Worm (Caenorhabditis elegans) whole organism, young adult: ENCODE data around the gene F08F8.6.

Experiments
- B0019.2 ChIP-seq: fragments of 200-800 bp; sonication (Bioruptor generic); conservative IDR thresholded peaks from 2 replicates; pipeline ENCODE4 v1.3.6; 2022; ENCODE audit warnings: missing genetic modification reagents, missing genetic modification characterization, missing compliant biosample characterization
- C17E4.6 ChIP-seq: fragments of 200-800 bp; sonication (Bioruptor generic); IDR thresholded peaks from 2 replicates; pipeline ENCODE4 v1.3.6; 2022; ENCODE audit warnings: missing genetic modification reagents, missing genetic modification characterization, missing compliant biosample characterization
- F22D6.2 ChIP-seq: sonication (generic microtip); optimal IDR thresholded peaks from 2 replicates; lab custom pipeline; 2016; ENCODE audit warnings: mild to moderate bottlenecking, missing genetic modification characterization, missing compliant biosample characterization
- F33H1.4 ChIP-seq: fragments of 200-800 bp; sonication (Bioruptor generic); IDR thresholded peaks from 2 replicates; pipeline ENCODE4 v1.3.6; 2022; ENCODE audit warnings: missing genetic modification reagents, missing genetic modification characterization, missing compliant biosample characterization
- F39B2.1 ChIP-seq: fragments of 200-800 bp; sonication (Bioruptor generic); IDR thresholded peaks from 2 replicates; pipeline ENCODE4 v1.3.6; 2022; ENCODE audit warnings: missing genetic modification reagents, missing genetic modification characterization, missing compliant biosample characterization
- F57A8.1 ChIP-seq: fragments of 200-800 bp; sonication (Bioruptor generic); optimal IDR thresholded peaks from 2 replicates; lab custom pipeline; 2018; ENCODE audit warnings: mild to moderate bottlenecking, missing genetic modification characterization, moderate library complexity, missing compliant biosample characterization
- F57C9.4 ChIP-seq: sonication (generic microtip); optimal IDR thresholded peaks from 2 replicates; lab custom pipeline; 2017; ENCODE audit warnings: mild to moderate bottlenecking, missing genetic modification characterization, missing compliant biosample characterization
- K12H6.12 ChIP-seq: fragments of 200-800 bp; sonication (Bioruptor generic); optimal IDR thresholded peaks from 2 replicates; lab custom pipeline; 2018; ENCODE audit warnings: mild to moderate bottlenecking, missing genetic modification characterization, missing compliant biosample characterization
- T07F8.4 ChIP-seq: sonication (generic microtip); optimal IDR thresholded peaks from 2 replicates; lab custom pipeline; 2016; ENCODE audit warnings: mild to moderate bottlenecking, missing genetic modification characterization, moderate library complexity, missing compliant biosample characterization
- Y95B8A.8 ChIP-seq: fragments of 200-800 bp; sonication (Bioruptor generic); IDR thresholded peaks from 2 replicates; pipeline ENCODE4 v1.3.6; 2022; ENCODE audit warnings: missing genetic modification reagents, missing genetic modification characterization, missing compliant biosample characterization
- ZK185.1 ChIP-seq: sonication (generic microtip); optimal IDR thresholded peaks from 2 replicates; lab custom pipeline; 2016; ENCODE audit warnings: mild to moderate bottlenecking, missing genetic modification characterization, missing compliant biosample characterization; ENCODE audit not compliant: poor library complexity, severe bottlenecking
- atf-7 ChIP-seq: sonication (generic microtip); optimal IDR thresholded peaks from 2 replicates; lab custom pipeline; 2017; ENCODE audit warnings: mild to moderate bottlenecking, missing genetic modification characterization, missing compliant biosample characterization
- attf-5 ChIP-seq: fragments of 200-800 bp; sonication (Bioruptor generic); optimal IDR thresholded peaks from 2 replicates; lab custom pipeline; 2018; ENCODE audit warnings: mild to moderate bottlenecking, missing genetic modification characterization, missing compliant biosample characterization
- ceh-100 ChIP-seq: fragments of 200-800 bp; sonication (Bioruptor generic); IDR thresholded peaks from 2 replicates; pipeline ENCODE4 v1.3.6; 2022; ENCODE audit warnings: missing genetic modification reagents, missing genetic modification characterization, missing compliant biosample characterization
- dox-1 ChIP-seq: fragments of 200-800 bp; sonication (Bioruptor generic); IDR thresholded peaks from 2 replicates; pipeline ENCODE4 v1.3.6; 2022; ENCODE audit warnings: missing genetic modification reagents, missing genetic modification characterization, missing compliant biosample characterization
- egrh-3 ChIP-seq: fragments of 200-800 bp; sonication (Bioruptor generic); IDR thresholded peaks from 2 replicates; pipeline ENCODE4 v1.3.6; 2022; ENCODE audit warnings: missing genetic modification reagents, missing genetic modification characterization, missing compliant biosample characterization
- ets-4 ChIP-seq: fragments of 200-800 bp; sonication (Bioruptor generic); optimal IDR thresholded peaks from 2 replicates; lab custom pipeline; 2018; ENCODE audit warnings: mild to moderate bottlenecking, missing genetic modification characterization, missing compliant biosample characterization
- fkh-3 ChIP-seq: sonication (generic microtip); optimal IDR thresholded peaks from 2 replicates; lab custom pipeline; 2016; ENCODE audit warnings: mild to moderate bottlenecking, missing genetic modification characterization, missing compliant biosample characterization
- gei-17 ChIP-seq: fragments of 200-800 bp; sonication (Bioruptor generic); optimal IDR thresholded peaks from 2 replicates; lab custom pipeline; 2018; ENCODE audit warnings: mild to moderate bottlenecking, missing genetic modification characterization, missing compliant biosample characterization
- hlh-26 ChIP-seq: fragments of 200-800 bp; sonication (Bioruptor generic); conservative IDR thresholded peaks from 2 replicates; pipeline ENCODE4 v1.3.6; 2022; ENCODE audit warnings: missing genetic modification reagents, missing genetic modification characterization, missing compliant biosample characterization
- lag-1 ChIP-seq: fragments of 200-800 bp; sonication (Bioruptor generic); IDR thresholded peaks from 2 replicates; pipeline ENCODE4 v1.3.6; 2022; ENCODE audit warnings: missing genetic modification reagents, missing genetic modification characterization, missing compliant biosample characterization
- lin-54 ChIP-seq: fragments of 200-800 bp; sonication (Bioruptor generic); optimal IDR thresholded peaks from 2 replicates; lab custom pipeline; 2018; ENCODE audit warnings: mild to moderate bottlenecking, missing genetic modification characterization, missing compliant biosample characterization
- lsl-1 ChIP-seq: fragments of 200-800 bp; sonication (Bioruptor generic); optimal IDR thresholded peaks from 2 replicates; lab custom pipeline; 2018; ENCODE audit warnings: mild to moderate bottlenecking, missing genetic modification characterization, moderate library complexity, missing compliant biosample characterization
- madf-10 ChIP-seq: sonication (generic microtip); optimal IDR thresholded peaks from 2 replicates; lab custom pipeline; 2016; ENCODE audit warnings: mild to moderate bottlenecking, missing genetic modification characterization, missing compliant biosample characterization
- nhr-90 ChIP-seq: sonication (generic microtip); optimal IDR thresholded peaks from 2 replicates; lab custom pipeline; 2016; ENCODE audit warnings: missing genotype, mild to moderate bottlenecking, missing genetic modification characterization, missing compliant biosample characterization
- repo-1 ChIP-seq: sonication (generic microtip); optimal IDR thresholded peaks from 2 replicates; lab custom pipeline; 2017; ENCODE audit warnings: mild to moderate bottlenecking, missing genetic modification characterization, missing compliant biosample characterization
- rpc-1 ChIP-seq, 2 experiments: fragments of 150-350 bp in 1 of 2; sonication (generic microtip) in 1 of 2; optimal IDR thresholded peaks; 2 replicates each; lab custom pipeline; 2014 to 2018; ENCODE audit warnings: missing biosample characterization in 1 of 2, missing genetic modification characterization in 1 of 2, missing genetic modification reagents in 1 of 2, missing genotype in 1 of 2
- sdz-38 ChIP-seq: sonication (generic microtip); optimal IDR thresholded peaks from 2 replicates; lab custom pipeline; 2016; ENCODE audit warnings: missing genotype, missing genetic modification characterization, missing compliant biosample characterization
- snpc-4 ChIP-seq, 5 experiments: fragments of 150-350 bp in 1 of 5; sonication (generic microtip) in 4 of 5; optimal IDR thresholded peaks; 2 replicates each; lab custom pipeline; 2014 to 2018; ENCODE audit warnings: missing genetic modification characterization in 5 of 5, missing biosample characterization in 3 of 5, antibody characterized with exemption in 2 of 5, mild to moderate bottlenecking in 2 of 5, missing compliant biosample characterization in 2 of 5, missing genotype in 2 of 5, moderate library complexity in 2 of 5, missing genetic modification reagents in 1 of 5
- somi-1 ChIP-seq: fragments of 200-800 bp; sonication (Bioruptor generic); optimal IDR thresholded peaks from 2 replicates; lab custom pipeline; 2018; ENCODE audit warnings: mild to moderate bottlenecking, missing genetic modification characterization, missing compliant biosample characterization
- tbp1 ChIP-seq: fragments of 200-800 bp; sonication (Bioruptor generic); optimal IDR thresholded peaks from 2 replicates; lab custom pipeline; 2018; ENCODE audit warnings: mild to moderate bottlenecking, missing genetic modification characterization, missing compliant biosample characterization
- unc-130 ChIP-seq: sonication (generic microtip); optimal IDR thresholded peaks from 2 replicates; lab custom pipeline; 2016; ENCODE audit warnings: missing genetic modification reagents, missing genetic modification characterization, missing compliant biosample characterization
- zim-3 ChIP-seq: sonication (generic microtip); optimal IDR thresholded peaks from 2 replicates; lab custom pipeline; 2017; ENCODE audit warnings: mild to moderate bottlenecking, missing genetic modification characterization, moderate library complexity, missing compliant biosample characterization
- ztf-26 ChIP-seq: sonication (generic microtip); optimal IDR thresholded peaks from 2 replicates; lab custom pipeline; 2017; ENCODE audit warnings: missing genetic modification characterization, missing compliant biosample characterization
- ztf-28 ChIP-seq: fragments of 200-800 bp; sonication (Bioruptor generic); IDR thresholded peaks from 2 replicates; pipeline ENCODE4 v1.3.6; 2022; ENCODE audit warnings: missing genetic modification reagents, missing genetic modification characterization, missing compliant biosample characterization

The F08F8.6 gene

ce11 chrIII:7387359-7387758 is 43.9 kb downstream of the F08F8.6 start (continued):
- TF ChIP-seq lsl-1 (GFP tag; lab: Kevin White, UChicago), result no peak
- peak; percentile 18 for TF ChIP-seq fkh-3
- TF ChIP-seq F57C9.4 (tag; lab: Kevin White, UChicago), result no peak
- no peak for TF ChIP-seq lag-1
- TF ChIP-seq ztf-26 (tag; lab: Kevin White, UChicago), result peak; percentile 40
- peak; percentile 35 for TF ChIP-seq K12H6.12
- TF ChIP-seq ceh-100 (GFP tag; lab: Robert Waterston, UW), result no peak
- TF ChIP-seq lin-54, result peak; percentile 6
- TF ChIP-seq attf-5 (GFP tag; lab: Kevin White, UChicago), result peak; percentile 48
- TF ChIP-seq rpc-1 (optimal IDR thresholded peaks at IDR 0.05; lab: Kevin White, UChicago), result peak; percentile 58
- TF ChIP-seq rpc-1 (tag; optimal IDR thresholded peaks at IDR 0.05; lab: Kevin White, UChicago), result peak; percentile 53
- TF ChIP-seq madf-10 (tag; lab: Kevin White, UChicago), result peak; percentile 53
- TF ChIP-seq F33H1.4 (GFP tag; lab: Robert Waterston, UW), result 0 out of 2 replicates have a peak, but pooled peaks have one; percentile 10
- TF ChIP-seq unc-130, result no peak
- TF ChIP-seq F39B2.1 (GFP tag; lab: Robert Waterston, UW), result no peak
- TF ChIP-seq snpc-4 (GFP tag; optimal IDR thresholded peaks at IDR 0.05; lab: Kevin White, UChicago), result no peak
- TF ChIP-seq snpc-4 (tag; optimal IDR thresholded peaks at IDR 0.05; lab: Kevin White, UChicago), result peak in 3 of 4 experiments; percentile 69 to 75 (median 72)
- peak; percentile 100 for TF ChIP-seq tbp1 (GFP tag; lab: Kevin White, UChicago)
- TF ChIP-seq egrh-3 (GFP tag; lab: Robert Waterston, UW), result peak; percentile 8; the same call in 1 of the 2 replicates
- peak; percentile 13 for TF ChIP-seq ets-4 (GFP tag; lab: Kevin White, UChicago)
- TF ChIP-seq ZK185.1, result no peak
- TF ChIP-seq, all 124 proteins: peak for 38

DNA sequence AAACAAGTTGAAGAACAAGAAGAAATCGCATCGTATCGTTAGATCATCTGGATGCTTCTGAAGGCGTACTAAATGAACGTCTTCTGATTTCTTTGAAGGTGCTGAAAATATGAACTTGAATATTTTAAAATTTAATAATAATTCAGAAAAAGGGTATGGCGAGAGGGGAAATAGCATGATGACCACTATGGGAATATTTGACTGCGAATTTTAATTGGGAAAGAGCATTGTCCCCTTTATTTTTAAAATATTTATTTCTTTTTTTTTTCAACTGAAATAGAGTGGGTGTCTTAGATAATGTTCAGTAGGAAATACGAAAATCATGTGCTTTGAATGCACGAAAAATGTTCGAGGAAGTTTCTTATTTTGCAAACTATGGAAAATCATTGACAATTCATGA is 51.9 kb downstream of the F08F8.6 start, which contains the start of gene lgc-50:
Gene lgc-50, minus strand, starts transcription at position 101 of the 400 bp plus-strand sequence.
- TF ChIP-seq gei-17 (GFP tag; lab: Kevin White, UChicago) (no peak), B0019.2 (GFP tag; lab: Robert Waterston, UW) (no peak), F39B2.1 (GFP tag; lab: Robert Waterston, UW) (no peak), nhr-90 (tag; lab: Kevin White, UChicago) (no peak), Y95B8A.8 (no peak), T07F8.4 (tag; lab: Kevin White, UChicago) (no peak), somi-1 (GFP tag; lab: Kevin White, UChicago) (no peak), hlh-26 (GFP tag; lab: Robert Waterston, UW) (no peak), ets-4 (GFP tag; lab: Kevin White, UChicago) (no peak), atf-7 (tag; lab: Kevin White, UChicago) (no peak), K12H6.12 (no peak), sdz-38 (tag; lab: Kevin White, UChicago) (no peak), dox-1 (no peak), F57A8.1 (GFP tag; lab: Kevin White, UChicago) (no peak), F22D6.2 (no peak), C17E4.6 (GFP tag; lab: Robert Waterston, UW) (no peak), zim-3 (no peak), repo-1 (tag; lab: Kevin White, UChicago) (no peak), ztf-28 (GFP tag; lab: Robert Waterston, UW) (no peak), madf-10 (tag; lab: Kevin White, UChicago) (no peak)
- TF ChIP-seq, all 124 proteins: peak for 0
